Worm (Caenorhabditis elegans): ENCODE data around the gene syg-2.
A peak's percentile ranks its signal among the peaks of the same experiment; 100 is the strongest.

- TF ChIP-seq B0019.2 (GFP tag; conservative IDR thresholded peaks at IDR 0.05) (no peak), ama-1 (optimal IDR thresholded peaks at IDR 0.05) (no peak), ama-1 (GFP tag; optimal IDR thresholded peaks at IDR 0.05) (no peak), B0035.1 (tag; optimal IDR thresholded peaks at IDR 0.05) (peak; percentile 40), snpc-4 (GFP tag; optimal IDR thresholded peaks at IDR 0.05) (peak; percentile 65), snpc-4 (tag; optimal IDR thresholded peaks at IDR 0.05) (peak; percentile 64 to 81 (median 72)), unc-62 (GFP tag; optimal IDR thresholded peaks at IDR 0.05) (no peak), sdz-38 (tag; optimal IDR thresholded peaks at IDR 0.05) (no peak), tbp1 (GFP tag; optimal IDR thresholded peaks at IDR 0.05) (peak; percentile 51), ztf-28 (GFP tag; IDR thresholded peaks at IDR 0.05) (no peak), pha-4 (tag; optimal IDR thresholded peaks at IDR 0.05) (no peak)
Measured at ce11 chrX:14708176-14708642, 53.4 kb downstream of the syg-2 start.

All from whole organism, young adult.